Fruit fly (Drosophila melanogaster) Kc167 (cell line): ENCODE results near the gene CG15209.

Experiments used
- Sin3A ChIP-seq: fragments of >200 bp; optimal IDR thresholded peaks from 2 replicates; lab custom pipeline; 2018; ENCODE audit warnings: missing external identifiers
- h ChIP-seq: fragments of >200 bp; optimal IDR thresholded peaks from 3 replicates; lab custom pipeline; 2018; ENCODE audit warnings: missing external identifiers
- insv ChIP-seq: fragments of >200 bp; optimal IDR thresholded peaks from 3 replicates; lab custom pipeline; 2018; ENCODE audit warnings: missing external identifiers
- ttk ChIP-seq: sonication (Bioruptor generic); optimal IDR thresholded peaks from 2 replicates; lab custom pipeline; 2017; ENCODE audit warnings: missing external identifiers

DNA sequence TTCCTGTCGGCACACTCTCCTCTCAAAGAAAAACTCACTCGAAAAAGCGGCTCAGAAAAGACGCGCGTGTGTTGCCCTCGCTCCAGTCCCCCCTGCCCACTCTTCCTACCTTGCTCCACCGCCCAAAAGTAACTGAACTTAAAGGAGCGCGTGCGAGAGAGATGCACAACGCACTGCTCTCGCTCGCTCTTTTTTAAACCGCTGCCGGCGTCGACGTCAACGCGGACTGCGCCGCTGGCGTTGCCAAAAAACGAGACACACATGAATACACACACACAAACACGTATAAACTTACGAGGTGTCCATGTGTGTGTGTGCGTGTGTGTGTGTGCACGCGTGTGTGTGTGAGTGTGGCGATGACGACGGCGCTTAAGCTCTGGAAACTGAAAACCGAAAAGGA is 25.1 kb upstream of the CG15209 start:
- TF ChIP-seq h (lab: Kevin White, UChicago) (no peak), ttk (lab: Kevin White, UChicago) (no peak), insv (lab: Kevin White, UChicago) (no peak), Sin3A (lab: Kevin White, UChicago) (no peak)
